Fruit fly (Drosophila melanogaster): Measurements from ENCODE around the gene CG43658.

- TF ChIP-seq CG8478 (optimal IDR thresholded peaks at IDR 0.05) = no peak
- TF ChIP-seq CTCF (optimal IDR thresholded peaks at IDR 0.05) = no peak
Measured at dm6 chrX:17488422-17488821, 72.6 kb downstream of the CG43658 start.

Measured in S2 (cell line).